Worm (Caenorhabditis elegans) whole organism, late embryonic: ENCODE results near the gene C08G5.6.
A peak's percentile ranks its signal among the peaks of the same experiment; 100 is the strongest.

Experiments
- C08G9.2 ChIP-seq: sonication (generic microtip); optimal IDR thresholded peaks from 2 replicates; lab custom pipeline; 2016; ENCODE audit warnings: mild to moderate bottlenecking, missing genetic modification characterization, moderate library complexity, missing compliant biosample characterization
- T23F11.4 ChIP-seq: fragments of 200-800 bp; sonication (Bioruptor generic); optimal IDR thresholded peaks from 2 replicates; lab custom pipeline; 2018; ENCODE audit warnings: mild to moderate bottlenecking, missing genetic modification characterization, missing compliant biosample characterization
- Y22D7AL.16 ChIP-seq: sonication (generic microtip); optimal IDR thresholded peaks from 2 replicates; lab custom pipeline; 2016; ENCODE audit warnings: missing genetic modification characterization, missing compliant biosample characterization
- ama-1 ChIP-seq: fragments of 150-350 bp; optimal IDR thresholded peaks from 2 replicates; lab custom pipeline; 2014
- ceh-14 ChIP-seq: sonication (generic microtip); optimal IDR thresholded peaks from 2 replicates; lab custom pipeline; 2016; ENCODE audit warnings: missing genotype, missing genetic modification characterization, missing compliant biosample characterization
- ceh-18 ChIP-seq: sonication (generic microtip); optimal IDR thresholded peaks from 2 replicates; lab custom pipeline; 2016; ENCODE audit warnings: missing genetic modification characterization, missing compliant biosample characterization
- ceh-19 ChIP-seq: fragments of 200-800 bp; sonication (Bioruptor generic); optimal IDR thresholded peaks from 2 replicates; lab custom pipeline; 2018; ENCODE audit warnings: mild to moderate bottlenecking, missing genetic modification characterization, missing compliant biosample characterization
- ceh-2 ChIP-seq: sonication (generic microtip); optimal IDR thresholded peaks from 2 replicates; lab custom pipeline; 2016; ENCODE audit warnings: missing genotype, missing genetic modification characterization, missing compliant biosample characterization
- ceh-30 ChIP-seq: fragments of 150-350 bp; optimal IDR thresholded peaks from 2 replicates; lab custom pipeline; 2014; ENCODE audit warnings: missing biosample characterization, missing genetic modification characterization
- ceh-31 ChIP-seq: sonication (generic microtip); optimal IDR thresholded peaks from 2 replicates; lab custom pipeline; 2016; ENCODE audit warnings: missing genetic modification characterization, missing compliant biosample characterization
- ceh-45 ChIP-seq: fragments of 200-800 bp; sonication (Bioruptor generic); IDR thresholded peaks from 2 replicates; pipeline ENCODE4 v1.3.6; 2022; ENCODE audit warnings: missing genetic modification reagents, missing genetic modification characterization, missing compliant biosample characterization
- ceh-48 ChIP-seq: sonication (generic microtip); optimal IDR thresholded peaks from 2 replicates; lab custom pipeline; 2016; ENCODE audit warnings: missing genetic modification characterization, inconsistent platforms, missing compliant biosample characterization
- ceh-6 ChIP-seq: fragments of 200-800 bp; sonication (Bioruptor generic); optimal IDR thresholded peaks from 2 replicates; lab custom pipeline; 2018; ENCODE audit warnings: mild to moderate bottlenecking, missing genetic modification characterization, missing compliant biosample characterization
- ceh-9 ChIP-seq: sonication (generic microtip); optimal IDR thresholded peaks from 2 replicates; lab custom pipeline; 2016; ENCODE audit warnings: mild to moderate bottlenecking, missing genetic modification characterization, inconsistent platforms, missing compliant biosample characterization
- che-1 ChIP-seq: sonication (generic microtip); optimal IDR thresholded peaks from 2 replicates; lab custom pipeline; 2016; ENCODE audit warnings: mild to moderate bottlenecking, missing genetic modification characterization, missing compliant biosample characterization
- elt-2 ChIP-seq: sonication (generic microtip); optimal IDR thresholded peaks from 2 replicates; lab custom pipeline; 2016; ENCODE audit warnings: missing genetic modification reagents, missing genetic modification characterization, missing compliant biosample characterization
- ets-4 ChIP-seq: sonication (generic microtip); optimal IDR thresholded peaks from 2 replicates; lab custom pipeline; 2016; ENCODE audit warnings: missing genetic modification characterization, missing compliant biosample characterization
- fkh-10 ChIP-seq: fragments of 150-350 bp; optimal IDR thresholded peaks from 2 replicates; lab custom pipeline; 2014; ENCODE audit warnings: missing biosample characterization, missing genetic modification reagents, missing genetic modification characterization
- fkh-6 ChIP-seq: sonication (generic microtip); optimal IDR thresholded peaks from 2 replicates; lab custom pipeline; 2016; ENCODE audit warnings: missing genetic modification characterization, missing compliant biosample characterization
- gmeb-2 ChIP-seq: sonication (generic microtip); optimal IDR thresholded peaks from 2 replicates; lab custom pipeline; 2016; ENCODE audit warnings: missing genetic modification characterization, inconsistent platforms, missing compliant biosample characterization
- hlh-13 ChIP-seq: fragments of 200-800 bp; sonication (Bioruptor generic); optimal IDR thresholded peaks from 2 replicates; lab custom pipeline; 2018; ENCODE audit warnings: mild to moderate bottlenecking, missing genetic modification characterization, missing compliant biosample characterization
- hlh-6 ChIP-seq: sonication (generic microtip); optimal IDR thresholded peaks from 2 replicates; lab custom pipeline; 2016; ENCODE audit warnings: missing genotype, missing genetic modification characterization, missing compliant biosample characterization
- lim-6 ChIP-seq: sonication (generic microtip); optimal IDR thresholded peaks from 2 replicates; lab custom pipeline; 2016; ENCODE audit warnings: missing genetic modification characterization, missing compliant biosample characterization
- lin-11 ChIP-seq: fragments of 200-800 bp; sonication (Bioruptor generic); optimal IDR thresholded peaks from 2 replicates; lab custom pipeline; 2018; ENCODE audit warnings: mild to moderate bottlenecking, missing genetic modification characterization, missing compliant biosample characterization
- madf-2 ChIP-seq: sonication (generic microtip); optimal IDR thresholded peaks from 2 replicates; lab custom pipeline; 2017; ENCODE audit warnings: missing genetic modification characterization, missing compliant biosample characterization
- mec-3 ChIP-seq: sonication (generic microtip); optimal IDR thresholded peaks from 2 replicates; lab custom pipeline; 2016; ENCODE audit warnings: borderline replicate concordance, missing genetic modification characterization, missing compliant biosample characterization
- nhr-11 ChIP-seq: fragments of 150-350 bp; optimal IDR thresholded peaks from 2 replicates; lab custom pipeline; 2014; ENCODE audit warnings: missing biosample characterization, missing genetic modification characterization
- nhr-232 ChIP-seq: sonication (generic microtip); optimal IDR thresholded peaks from 2 replicates; lab custom pipeline; 2016; ENCODE audit warnings: missing genetic modification characterization, missing compliant biosample characterization
- npax-4 ChIP-seq: sonication (generic microtip); optimal IDR thresholded peaks from 2 replicates; lab custom pipeline; 2016; ENCODE audit warnings: missing genetic modification characterization, missing compliant biosample characterization
- odd-2 ChIP-seq: sonication (generic microtip); optimal IDR thresholded peaks from 2 replicates; lab custom pipeline; 2017; ENCODE audit warnings: antibody characterized with exemption, mild to moderate bottlenecking, missing genetic modification characterization, missing compliant biosample characterization
- pax-1 ChIP-seq: fragments of 150-350 bp; optimal IDR thresholded peaks from 2 replicates; lab custom pipeline; 2014; ENCODE audit warnings: missing biosample characterization, missing genetic modification characterization
- pha-2 ChIP-seq: sonication (generic microtip); optimal IDR thresholded peaks from 2 replicates; lab custom pipeline; 2017; ENCODE audit warnings: mild to moderate bottlenecking, missing genetic modification characterization, missing compliant biosample characterization
- pha-4 ChIP-seq: fragments of 150-350 bp; optimal IDR thresholded peaks from 2 replicates; lab custom pipeline; 2018; ENCODE audit warnings: missing biosample characterization, missing genetic modification reagents, missing genetic modification characterization
- pqm-1 ChIP-seq: sonication (generic microtip); optimal IDR thresholded peaks from 2 replicates; lab custom pipeline; 2016; ENCODE audit warnings: missing genetic modification characterization, missing compliant biosample characterization
- ref-2 ChIP-seq: sonication (generic microtip); optimal IDR thresholded peaks from 2 replicates; lab custom pipeline; 2016; ENCODE audit warnings: missing genetic modification characterization, missing compliant biosample characterization
- sdc-2 ChIP-seq: sonication (generic microtip); optimal IDR thresholded peaks from 2 replicates; lab custom pipeline; 2016; ENCODE audit warnings: missing genotype, missing genetic modification characterization, missing compliant biosample characterization
- sox-4 ChIP-seq: sonication (generic microtip); optimal IDR thresholded peaks from 2 replicates; lab custom pipeline; 2017; ENCODE audit warnings: mild to moderate bottlenecking, missing genetic modification characterization, inconsistent platforms, missing compliant biosample characterization
- tbx-7 ChIP-seq: sonication (generic microtip); optimal IDR thresholded peaks from 2 replicates; lab custom pipeline; 2016; ENCODE audit warnings: missing genotype, missing genetic modification characterization, missing compliant biosample characterization
- unc-42 ChIP-seq: sonication (generic microtip); optimal IDR thresholded peaks from 2 replicates; lab custom pipeline; 2016; ENCODE audit warnings: missing genotype, missing genetic modification characterization, missing compliant biosample characterization
- unc-55 ChIP-seq: sonication (generic microtip); optimal IDR thresholded peaks from 2 replicates; lab custom pipeline; 2017; ENCODE audit warnings: missing biosample characterization, missing genetic modification reagents, missing genetic modification characterization
- ztf-16 ChIP-seq: sonication (generic microtip); optimal IDR thresholded peaks from 2 replicates; lab custom pipeline; 2017; ENCODE audit warnings: missing genetic modification characterization, missing compliant biosample characterization

The C08G5.6 gene

ce11 chrII:770253-770652 lies at the start of gene C08G5.6:
C08G5.6 (plus strand) TSS chrII:770553.
- TF ChIP-seq odd-2 (tag; lab: Kevin White, UChicago) = no peak
- no peak for TF ChIP-seq ref-2 (tag; lab: Kevin White, UChicago)
- no peak for TF ChIP-seq lin-11 (tag; lab: Kevin White, UChicago)
- no peak for TF ChIP-seq ceh-9 (tag; lab: Kevin White, UChicago)
- TF ChIP-seq mec-3 (tag; lab: Kevin White, UChicago) = no peak
- no peak for TF ChIP-seq C08G9.2 (tag; lab: Kevin White, UChicago)
- TF ChIP-seq ceh-2 (tag; lab: Kevin White, UChicago) = no peak
- no peak for TF ChIP-seq tbx-7 (tag; lab: Kevin White, UChicago)
- no peak for TF ChIP-seq sdc-2 (tag; lab: Kevin White, UChicago)
- TF ChIP-seq ceh-18 (tag; lab: Kevin White, UChicago) = no peak
- TF ChIP-seq nhr-11 = no peak
- no peak for TF ChIP-seq pha-2 (tag; lab: Kevin White, UChicago)
- TF ChIP-seq hlh-6 (tag; lab: Kevin White, UChicago) = no peak
- TF ChIP-seq lim-6 (tag; lab: Kevin White, UChicago) = no peak
- no peak for TF ChIP-seq gmeb-2 (tag; lab: Kevin White, UChicago)
- TF ChIP-seq fkh-10 = no peak
- TF ChIP-seq unc-55 = no peak
- TF ChIP-seq unc-42 = no peak
- TF ChIP-seq ceh-19 = no peak
- TF ChIP-seq T23F11.4 (GFP tag; lab: Kevin White, UChicago) = no peak

- TF ChIP-seq fkh-6 = no peak
- TF ChIP-seq hlh-13 (GFP tag; lab: Kevin White, UChicago) = no peak
- no peak for TF ChIP-seq sox-4 (tag; lab: Kevin White, UChicago)
- TF ChIP-seq ceh-31 (tag; lab: Kevin White, UChicago) = no peak
- no peak for TF ChIP-seq sdc-2 (tag; lab: Kevin White, UChicago)
- no peak for TF ChIP-seq pqm-1 (tag; lab: Kevin White, UChicago)
- TF ChIP-seq ets-4 (tag; lab: Kevin White, UChicago) = no peak
- no peak for TF ChIP-seq che-1 (tag; lab: Kevin White, UChicago)
- no peak for TF ChIP-seq elt-2 (tag; lab: Kevin White, UChicago)
- TF ChIP-seq pha-2 (tag; lab: Kevin White, UChicago) = no peak
- no peak for TF ChIP-seq pha-4 (tag; lab: Kevin White, UChicago)
- TF ChIP-seq unc-42 = no peak
- TF ChIP-seq nhr-232 (tag; lab: Kevin White, UChicago) = no peak
- no peak for TF ChIP-seq ceh-18 (tag; lab: Kevin White, UChicago)
- TF ChIP-seq ceh-45 (GFP tag; lab: Robert Waterston, UW) = no peak
- TF ChIP-seq hlh-6 (tag; lab: Kevin White, UChicago) = no peak
- no peak for TF ChIP-seq pax-1
- TF ChIP-seq, all 69 proteins: peak for 0
Measured at ce11 chrII:721931-722330, 48.4 kb upstream of the C08G5.6 start.

- TF ChIP-seq che-1 (tag; lab: Kevin White, UChicago) = no peak
Measured at ce11 chrII:723488-723887, 46.9 kb upstream of the C08G5.6 start, which contains the start of gene rfip-2. rfip-2 (plus strand) TSS chrII:723788.

ce11 chrII:724004-724403 lies 46.3 kb upstream of the C08G5.6 start:
- TF ChIP-seq ceh-9 (tag; lab: Kevin White, UChicago) (no peak), ceh-48 (tag; lab: Kevin White, UChicago) (peak; percentile 74)

ce11 chrII:729931-730330 lies 40.4 kb upstream of the C08G5.6 start:
- no peak for TF ChIP-seq C08G9.2 (tag; lab: Kevin White, UChicago)
- TF ChIP-seq T23F11.4 (GFP tag; lab: Kevin White, UChicago) = no peak
- no peak for TF ChIP-seq nhr-232 (tag; lab: Kevin White, UChicago)
- no peak for TF ChIP-seq ceh-14 (tag; lab: Kevin White, UChicago)
- no peak for TF ChIP-seq Y22D7AL.16 (tag; lab: Kevin White, UChicago)
- no peak for TF ChIP-seq ceh-45 (GFP tag; lab: Robert Waterston, UW)
- TF ChIP-seq pha-4 (tag; lab: Kevin White, UChicago) = no peak
- no peak for TF ChIP-seq ceh-30
- no peak for TF ChIP-seq ceh-19
- no peak for TF ChIP-seq ceh-18 (tag; lab: Kevin White, UChicago)
- no peak for TF ChIP-seq madf-2
- TF ChIP-seq hlh-6 (tag; lab: Kevin White, UChicago) = no peak
- TF ChIP-seq hlh-13 (GFP tag; lab: Kevin White, UChicago) = no peak
- TF ChIP-seq ztf-16 (tag; lab: Kevin White, UChicago) = no peak
- no peak for TF ChIP-seq ama-1
- no peak for TF ChIP-seq ceh-6 (GFP tag; lab: Kevin White, UChicago)
- TF ChIP-seq npax-4 (tag; lab: Kevin White, UChicago) = no peak
